Worm (Caenorhabditis elegans): ENCODE measurements around the gene K09C4.9.

Gene K09C4.9

DNA sequence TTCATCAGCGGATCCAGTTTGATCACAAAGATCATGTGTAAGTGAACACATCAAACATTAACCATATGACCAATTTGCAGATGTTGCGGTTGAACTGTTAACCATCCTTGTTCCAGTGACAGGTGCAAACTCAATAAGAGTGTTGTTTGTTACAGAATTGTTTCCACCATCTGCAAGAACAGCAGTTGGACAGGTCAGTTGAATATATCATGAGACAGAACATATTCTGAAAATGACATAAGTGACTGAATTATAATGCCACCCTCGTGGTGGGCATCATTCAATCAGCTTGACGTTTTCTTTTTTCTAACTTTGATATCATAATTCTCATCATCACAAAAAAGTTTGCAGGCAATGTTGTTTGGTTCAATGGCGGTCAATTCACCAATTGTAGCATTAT lies 29.0 kb upstream of the K09C4.9 start:
- no peak for TF ChIP-seq sma-9 (GFP tag; optimal IDR thresholded peaks at IDR 0.05)
- TF ChIP-seq sma-9 (tag; optimal IDR thresholded peaks at IDR 0.05) = no peak
- TF ChIP-seq elt-3 (tag; optimal IDR thresholded peaks at IDR 0.05) = no peak
- no peak for TF ChIP-seq peb-1 (tag; optimal IDR thresholded peaks at IDR 0.05)

DNA sequence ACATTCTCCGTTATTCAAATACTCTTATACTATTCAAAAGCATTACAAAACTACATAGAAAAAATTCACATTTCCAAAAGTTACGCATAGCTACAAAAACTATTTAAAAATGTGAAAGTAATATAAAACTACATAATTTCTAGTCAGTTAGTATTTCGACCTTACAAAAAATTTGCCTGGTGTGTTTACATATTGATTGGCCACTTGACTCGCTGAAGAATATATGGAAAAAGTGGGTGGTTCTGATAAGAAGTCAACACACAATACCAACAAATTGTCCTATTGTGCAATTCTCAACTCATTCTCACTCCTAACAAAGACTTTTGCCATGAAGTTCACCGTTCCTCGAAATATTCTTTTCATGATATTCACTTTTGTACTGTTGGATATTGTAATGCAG lies 27.0 kb upstream of the K09C4.9 start, which contains the start of gene K09C4.1:
Gene K09C4.1 (plus strand): TSS at position 301 of the 400 bp plus-strand sequence.
- TF ChIP-seq ZK546.5 (tag; optimal IDR thresholded peaks at IDR 0.05) (no peak), nhr-12 (tag; optimal IDR thresholded peaks at IDR 0.05) (no peak), sma-3 (GFP tag; optimal IDR thresholded peaks at IDR 0.05) (no peak), skn-1 (tag; optimal IDR thresholded peaks at IDR 0.05) (no peak), dmd-4 (tag; optimal IDR thresholded peaks at IDR 0.05) (no peak), lin-39 (tag; optimal IDR thresholded peaks at IDR 0.05) (no peak), snpc-4 (tag; optimal IDR thresholded peaks at IDR 0.05) (no peak), mdl-1 (tag; optimal IDR thresholded peaks at IDR 0.05) (no peak), unc-39 (tag; optimal IDR thresholded peaks at IDR 0.05) (no peak), nhr-6 (tag; optimal IDR thresholded peaks at IDR 0.05) (no peak), sma-9 (GFP tag; optimal IDR thresholded peaks at IDR 0.05) (no peak), sma-9 (tag; optimal IDR thresholded peaks at IDR 0.05) (no peak), ztf-1 (GFP tag; conservative IDR thresholded peaks at IDR 0.05) (no peak), ztf-11 (tag; optimal IDR thresholded peaks at IDR 0.05) (no peak), R02D3.7 (tag; optimal IDR thresholded peaks at IDR 0.05) (no peak), egl-27 (tag; optimal IDR thresholded peaks at IDR 0.05) (no peak), nhr-11 (tag; optimal IDR thresholded peaks at IDR 0.05) (no peak)

DNA sequence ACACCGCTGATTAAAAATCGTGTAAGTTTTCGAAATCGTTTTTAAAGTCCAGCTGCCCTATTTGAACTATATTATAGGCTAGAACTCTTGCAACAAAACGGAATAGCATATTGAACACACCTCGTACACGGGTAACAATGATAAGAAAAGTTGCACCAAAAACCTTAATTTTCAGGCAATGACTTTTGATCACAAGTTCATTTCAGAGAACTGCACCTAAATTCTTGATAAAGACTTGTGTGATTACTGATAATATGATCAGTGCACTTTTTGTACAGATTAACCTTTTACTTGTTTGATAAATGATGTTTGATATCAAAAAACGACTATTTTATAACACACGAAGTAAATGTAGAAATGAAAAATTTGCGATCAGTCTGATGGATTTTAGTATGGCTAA lies 26.2 kb upstream of the K09C4.9 start:
- TF ChIP-seq C34F6.9 (tag; optimal IDR thresholded peaks at IDR 0.05) (no peak), gmeb-1 (tag; optimal IDR thresholded peaks at IDR 0.05) (peak; percentile 26), fos-1 (tag; optimal IDR thresholded peaks at IDR 0.05) (peak; percentile 88), skn-1 (tag; optimal IDR thresholded peaks at IDR 0.05) (no peak), sma-9 (GFP tag; optimal IDR thresholded peaks at IDR 0.05) (peak; percentile 90), sma-9 (tag; optimal IDR thresholded peaks at IDR 0.05) (no peak)

DNA sequence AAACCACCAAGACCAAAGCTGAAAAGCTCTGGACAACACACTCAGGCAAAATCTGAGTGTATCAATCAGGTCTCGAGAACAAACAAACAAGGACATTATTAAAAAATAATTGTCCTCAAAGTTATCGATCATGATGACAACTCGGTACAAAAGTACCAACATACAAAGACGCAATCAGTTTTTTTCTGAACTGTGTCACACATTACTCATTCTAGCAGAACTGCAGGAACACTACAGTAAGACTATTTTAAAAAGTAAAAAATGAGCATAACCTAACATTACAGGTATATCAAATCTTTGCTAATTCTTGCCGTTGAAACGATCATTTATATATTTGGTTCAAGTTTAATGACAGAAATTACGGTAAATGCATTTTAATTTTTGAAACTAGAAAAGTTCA lies 24.6 kb upstream of the K09C4.9 start, which contains the start of gene K09C4.2:
Gene K09C4.2 (plus strand): TSS at position 301 of the 400 bp plus-strand sequence.
- no peak for TF ChIP-seq sma-9 (GFP tag; optimal IDR thresholded peaks at IDR 0.05)
- no peak for TF ChIP-seq sma-9 (tag; optimal IDR thresholded peaks at IDR 0.05)
- no peak for TF ChIP-seq lin-11 (tag; optimal IDR thresholded peaks at IDR 0.05)
- no peak for TF ChIP-seq snpc-4 (tag; optimal IDR thresholded peaks at IDR 0.05)
- TF ChIP-seq nhr-12 (tag; optimal IDR thresholded peaks at IDR 0.05) = no peak
- TF ChIP-seq ztf-4 (tag; optimal IDR thresholded peaks at IDR 0.05) = no peak
- TF ChIP-seq elt-3 (tag; optimal IDR thresholded peaks at IDR 0.05) = no peak
- TF ChIP-seq unc-55 (GFP tag; optimal IDR thresholded peaks at IDR 0.05) = no peak

DNA sequence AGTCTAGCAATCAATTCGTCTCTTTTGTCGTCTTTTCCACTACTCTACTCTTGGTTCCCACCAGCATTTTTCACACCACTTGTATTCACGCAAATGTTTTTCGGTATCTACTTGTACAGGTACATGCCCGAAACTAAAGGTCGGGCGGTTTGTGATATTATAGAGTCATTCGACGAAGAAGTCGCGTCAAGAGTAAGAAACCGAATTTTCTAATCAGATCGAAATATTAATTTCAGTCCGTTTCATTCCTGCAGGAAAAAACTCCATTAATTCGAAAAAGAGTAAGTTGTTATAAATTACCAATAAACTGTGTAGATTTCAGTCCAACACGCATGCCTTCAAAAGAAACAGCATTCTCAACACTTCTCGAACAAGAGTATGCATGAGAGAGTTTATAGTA lies 20.4 kb upstream of the K09C4.9 start:
- TF ChIP-seq sma-9 (GFP tag; optimal IDR thresholded peaks at IDR 0.05) = no peak
- no peak for TF ChIP-seq sma-9 (tag; optimal IDR thresholded peaks at IDR 0.05)
- TF ChIP-seq lsy-2 (tag; optimal IDR thresholded peaks at IDR 0.05) = no peak
- no peak for TF ChIP-seq ztf-1 (GFP tag; conservative IDR thresholded peaks at IDR 0.05)
- TF ChIP-seq ceh-16 (tag; optimal IDR thresholded peaks at IDR 0.05) = no peak
- TF ChIP-seq crh-2 (tag; optimal IDR thresholded peaks at IDR 0.05) = no peak
- no peak for TF ChIP-seq ztf-11 (tag; optimal IDR thresholded peaks at IDR 0.05)
- TF ChIP-seq R02D3.7 (tag; optimal IDR thresholded peaks at IDR 0.05) = no peak
- no peak for TF ChIP-seq mdl-1 (tag; optimal IDR thresholded peaks at IDR 0.05)
- no peak for TF ChIP-seq nhr-129 (tag; optimal IDR thresholded peaks at IDR 0.05)
- TF ChIP-seq nhr-10 (tag; optimal IDR thresholded peaks at IDR 0.05) = no peak
- no peak for TF ChIP-seq ztf-4 (tag; optimal IDR thresholded peaks at IDR 0.05)
- no peak for TF ChIP-seq egl-27 (tag; optimal IDR thresholded peaks at IDR 0.05)
- TF ChIP-seq aly-2 (tag; optimal IDR thresholded peaks at IDR 0.05) = no peak
- no peak for TF ChIP-seq lin-13 (GFP tag; optimal IDR thresholded peaks at IDR 0.05)
- TF ChIP-seq dmd-4 (tag; optimal IDR thresholded peaks at IDR 0.05) = no peak

DNA sequence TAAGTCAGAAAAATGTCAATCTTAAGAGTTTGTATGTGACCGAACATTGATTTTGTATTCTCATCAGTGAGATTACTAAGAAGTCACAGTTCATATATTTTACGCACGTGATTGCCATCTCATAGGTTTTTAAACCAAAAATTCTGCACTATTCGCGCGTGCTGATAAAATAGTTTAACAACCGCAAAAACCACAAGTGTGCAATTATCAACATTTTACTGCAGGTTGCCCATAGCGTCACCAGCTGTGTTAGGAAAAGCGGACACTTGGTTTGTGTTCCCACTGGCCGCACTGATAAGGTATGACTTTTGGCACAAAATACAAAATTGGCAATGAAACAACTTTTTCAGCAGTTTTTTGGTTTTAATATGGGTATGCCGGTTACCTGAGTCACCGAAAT lies 18.6 kb upstream of the K09C4.9 start:
- TF ChIP-seq crh-2 (tag; optimal IDR thresholded peaks at IDR 0.05) = peak; percentile 46
- peak; percentile 18 for TF ChIP-seq sma-3 (GFP tag; optimal IDR thresholded peaks at IDR 0.05)
- TF ChIP-seq elt-3 (tag; optimal IDR thresholded peaks at IDR 0.05) = no peak
- no peak for TF ChIP-seq nhr-23 (tag; optimal IDR thresholded peaks at IDR 0.05)
- peak; percentile 36 for TF ChIP-seq F13H6.1 (tag; optimal IDR thresholded peaks at IDR 0.05)
- TF ChIP-seq fos-1 (tag; optimal IDR thresholded peaks at IDR 0.05) = peak; percentile 83
- no peak for TF ChIP-seq ceh-82 (tag; optimal IDR thresholded peaks at IDR 0.05)
- no peak for TF ChIP-seq blmp-1 (tag; optimal IDR thresholded peaks at IDR 0.05; ENCODE audit: insufficient read depth)
- no peak for TF ChIP-seq unc-62 (GFP tag; optimal IDR thresholded peaks at IDR 0.05)
- no peak for TF ChIP-seq ceh-16 (tag; optimal IDR thresholded peaks at IDR 0.05)
- TF ChIP-seq sma-9 (GFP tag; optimal IDR thresholded peaks at IDR 0.05) = peak; percentile 85
- no peak for TF ChIP-seq sma-9 (tag; optimal IDR thresholded peaks at IDR 0.05)
- TF ChIP-seq R02D3.7 (tag; optimal IDR thresholded peaks at IDR 0.05) = no peak
- no peak for TF ChIP-seq ama-1 (optimal IDR thresholded peaks at IDR 0.05)
- peak; percentile 50 for TF ChIP-seq gmeb-1 (tag; optimal IDR thresholded peaks at IDR 0.05)
- no peak for TF ChIP-seq mdl-1 (tag; optimal IDR thresholded peaks at IDR 0.05)
- TF ChIP-seq aly-2 (tag; optimal IDR thresholded peaks at IDR 0.05) = no peak
- no peak for TF ChIP-seq egl-27 (tag; optimal IDR thresholded peaks at IDR 0.05)
- TF ChIP-seq ztf-1 (GFP tag; conservative IDR thresholded peaks at IDR 0.05) = no peak
- no peak for TF ChIP-seq snpc-4 (tag; optimal IDR thresholded peaks at IDR 0.05)
- TF ChIP-seq Y55F3AM.14 (GFP tag; optimal IDR thresholded peaks at IDR 0.05) = no peak
- no peak for TF ChIP-seq lin-13 (GFP tag; optimal IDR thresholded peaks at IDR 0.05)
